Worm (Caenorhabditis elegans): ENCODE measurements around the gene srw-3.

- TF ChIP-seq scrt-1 (GFP tag; IDR thresholded peaks at IDR 0.05), result no peak
- no peak for TF ChIP-seq flt-1 (GFP tag; IDR thresholded peaks at IDR 0.05)
- TF ChIP-seq ama-1 (optimal IDR thresholded peaks at IDR 0.05), result no peak
- no peak for TF ChIP-seq tbx-11 (GFP tag; IDR thresholded peaks at IDR 0.05)
- no peak for TF ChIP-seq pes-1 (GFP tag; IDR thresholded peaks at IDR 0.05)
- TF ChIP-seq sea-1 (GFP tag; conservative IDR thresholded peaks at IDR 0.05), result no peak
- TF ChIP-seq hnd-1 (tag; optimal IDR thresholded peaks at IDR 0.05), result no peak
- no peak for TF ChIP-seq tbx-37 (GFP tag; conservative IDR thresholded peaks at IDR 0.05)
- no peak for TF ChIP-seq B0310.2 (tag; optimal IDR thresholded peaks at IDR 0.05)
- TF ChIP-seq tra-4 (tag; optimal IDR thresholded peaks at IDR 0.05), result no peak
- no peak for TF ChIP-seq ets-7 (tag; optimal IDR thresholded peaks at IDR 0.05)
- no peak for TF ChIP-seq F13C5.2 (tag; optimal IDR thresholded peaks at IDR 0.05)
- no peak for TF ChIP-seq hmbx-1 (tag; optimal IDR thresholded peaks at IDR 0.05)
- no peak for TF ChIP-seq aly-1 (tag; optimal IDR thresholded peaks at IDR 0.05)
Observed at ce11 chrV:7667940-7668339, 37.5 kb upstream of the srw-3 start, which contains the start of gene C12D5.5.
